Fruit fly (Drosophila melanogaster) whole organism, adult: ENCODE data around the gene Wwox.

Experiments
- CG11617 ChIP-seq: fragments of 200-800 bp; sonication (Bioruptor generic); optimal IDR thresholded peaks from 2 replicates; lab custom pipeline; 2017; ENCODE audit warnings: mild to moderate bottlenecking, missing biosample characterization, missing genetic modification reagents, missing genetic modification characterization
- CG12768 ChIP-seq: fragments of 200-800 bp; sonication (Bioruptor generic); optimal IDR thresholded peaks from 2 replicates; lab custom pipeline; 2017; ENCODE audit warnings: missing biosample characterization, missing genetic modification characterization, mild to moderate bottlenecking, moderate library complexity, missing genetic modification reagents
- CG14711 ChIP-seq: fragments of 200-800 bp; sonication (Bioruptor generic); optimal IDR thresholded peaks from 2 replicates; lab custom pipeline; 2018; ENCODE audit warnings: missing biosample characterization, mild to moderate bottlenecking, missing genetic modification characterization, moderate library complexity
- CG1620 ChIP-seq: fragments of 200-800 bp; sonication (Bioruptor generic); optimal IDR thresholded peaks from 2 replicates; lab custom pipeline; 2016; ENCODE audit warnings: missing biosample characterization, missing genetic modification characterization
- CG33017 ChIP-seq: fragments of 200-800 bp; sonication (Bioruptor generic); optimal IDR thresholded peaks from 2 replicates; lab custom pipeline; 2018; ENCODE audit warnings: missing biosample characterization, mild to moderate bottlenecking, missing genetic modification characterization, moderate library complexity
- CG5204 ChIP-seq: fragments of 200-800 bp; sonication (Bioruptor generic); optimal IDR thresholded peaks from 2 replicates; lab custom pipeline; 2016; ENCODE audit warnings: missing biosample characterization, missing genetic modification characterization
- CG7045 ChIP-seq: fragments of 200-800 bp; sonication (Bioruptor generic); optimal IDR thresholded peaks from 2 replicates; lab custom pipeline; 2017; ENCODE audit warnings: missing biosample characterization, mild to moderate bottlenecking, missing genetic modification characterization
- CG7101 ChIP-seq: fragments of 200-800 bp; sonication (Bioruptor generic); optimal IDR thresholded peaks from 2 replicates; lab custom pipeline; 2018; ENCODE audit warnings: missing biosample characterization, mild to moderate bottlenecking, missing genetic modification characterization, moderate library complexity
- Clk ChIP-seq: fragments of 200-800 bp; sonication (Bioruptor generic); optimal IDR thresholded peaks from 2 replicates; lab custom pipeline; 2017; ENCODE audit warnings: missing biosample characterization, missing genetic modification characterization
- Crg-1 ChIP-seq: fragments of 200-800 bp; sonication (Bioruptor generic); optimal IDR thresholded peaks from 2 replicates; lab custom pipeline; 2016; ENCODE audit warnings: missing biosample characterization, missing genetic modification characterization
- Hr96 ChIP-seq: fragments of 200-800 bp; sonication (Bioruptor generic); optimal IDR thresholded peaks from 2 replicates; lab custom pipeline; 2016; ENCODE audit warnings: missing biosample characterization, missing genetic modification characterization
- Mnt ChIP-seq: fragments of 200-800 bp; sonication (Bioruptor generic); optimal IDR thresholded peaks from 2 replicates; lab custom pipeline; 2016; ENCODE audit warnings: missing biosample characterization, mild to moderate bottlenecking, missing genetic modification characterization
- bab1 ChIP-seq: fragments of 200-800 bp; sonication (Bioruptor generic); optimal IDR thresholded peaks from 3 replicates; lab custom pipeline; 2019; ENCODE audit warnings: missing biosample characterization, mild to moderate bottlenecking, missing genetic modification characterization, moderate library complexity
- cic ChIP-seq: fragments of 200-800 bp; sonication (Bioruptor generic); optimal IDR thresholded peaks from 2 replicates; lab custom pipeline; 2017; ENCODE audit warnings: missing biosample characterization, mild to moderate bottlenecking, missing genetic modification characterization, moderate library complexity
- cnc ChIP-seq, 2 experiments: fragments of >200 bp; optimal IDR thresholded peaks; 2 replicates each; lab custom pipeline; 2017
- kay ChIP-seq: fragments of 200-800 bp; sonication (Bioruptor generic); peaks from one replicate; lab custom pipeline; 2016; ENCODE audit warnings: missing biosample characterization, missing genetic modification characterization, borderline replicate concordance
- ovo ChIP-seq: fragments of 200-800 bp; sonication (Bioruptor generic); optimal IDR thresholded peaks from 2 replicates; lab custom pipeline; 2016; ENCODE audit warnings: missing biosample characterization, missing genetic modification characterization
- pad ChIP-seq: fragments of 200-800 bp; sonication (Bioruptor generic); optimal IDR thresholded peaks from 3 replicates; lab custom pipeline; 2017; ENCODE audit warnings: missing biosample characterization, missing genetic modification characterization, mild to moderate bottlenecking, moderate library complexity, missing genetic modification reagents
- tj ChIP-seq: fragments of 200-800 bp; sonication (Bioruptor generic); optimal IDR thresholded peaks from 3 replicates; lab custom pipeline; 2017; ENCODE audit warnings: missing biosample characterization, mild to moderate bottlenecking, missing genetic modification characterization, moderate library complexity
- toe ChIP-seq: fragments of 200-800 bp; sonication (Bioruptor generic); optimal IDR thresholded peaks from 2 replicates; lab custom pipeline; 2016; ENCODE audit warnings: missing biosample characterization, missing genetic modification characterization

The Wwox gene

dm6 chr2L:7973470-7974207 is 30.4 kb downstream of the Wwox start:
- TF ChIP-seq cnc (optimal IDR thresholded peaks at IDR 0.05; lab: Kevin White, UChicago): no peak
- peak; percentile 14 for TF ChIP-seq tj (GFP tag; lab: Kevin White, UChicago)
- TF ChIP-seq CG7101 (tag; lab: Kevin White, UChicago): no peak

- TF ChIP-seq bab1 (GFP tag; lab: Kevin White, UChicago) (no peak), CG5204 (GFP tag; lab: Kevin White, UChicago) (no peak), Crg-1 (no peak), CG33017 (tag; lab: Kevin White, UChicago) (no peak), Clk (no peak), kay (no peak), CG1620 (GFP tag; lab: Kevin White, UChicago) (no peak), CG14711 (no peak), CG11617 (GFP tag; lab: Kevin White, UChicago) (no peak), Hr96 (GFP tag; lab: Kevin White, UChicago) (no peak), cnc (optimal IDR thresholded peaks at IDR 0.05; lab: Kevin White, UChicago) (no peak), CG7045 (GFP tag; lab: Kevin White, UChicago) (no peak)
These were observed 32.7 kb downstream of the Wwox start for dm6 chr2L:7971423-7971822.

dm6 chr2L:7970001-7970400 is 34.1 kb downstream of the Wwox start:
- TF ChIP-seq CG7045 (GFP tag; lab: Kevin White, UChicago): no peak
- no peak for TF ChIP-seq CG12768 (GFP tag; lab: Kevin White, UChicago)
- no peak for TF ChIP-seq Hr96 (GFP tag; lab: Kevin White, UChicago)
- no peak for TF ChIP-seq CG1620 (GFP tag; lab: Kevin White, UChicago)
- no peak for TF ChIP-seq CG33017 (tag; lab: Kevin White, UChicago)
- no peak for TF ChIP-seq toe (GFP tag; lab: Kevin White, UChicago)
- no peak for TF ChIP-seq Crg-1
- no peak for TF ChIP-seq CG7101 (tag; lab: Kevin White, UChicago)
- no peak for TF ChIP-seq pad (GFP tag; lab: Kevin White, UChicago)
- no peak for TF ChIP-seq tj (GFP tag; lab: Kevin White, UChicago)
- no peak for TF ChIP-seq cnc (optimal IDR thresholded peaks at IDR 0.05; lab: Kevin White, UChicago)
- no peak for TF ChIP-seq kay
- no peak for TF ChIP-seq bab1 (GFP tag; lab: Kevin White, UChicago)
- TF ChIP-seq Mnt (GFP tag; lab: Kevin White, UChicago): no peak
- no peak for TF ChIP-seq Clk
- no peak for TF ChIP-seq CG11617 (GFP tag; lab: Kevin White, UChicago)

- TF ChIP-seq Clk (no peak), CG33017 (tag; lab: Kevin White, UChicago) (no peak), ovo (GFP tag; lab: Kevin White, UChicago) (peak; percentile 80), CG11617 (GFP tag; lab: Kevin White, UChicago) (no peak), CG14711 (no peak), CG7101 (tag; lab: Kevin White, UChicago) (no peak), CG7045 (GFP tag; lab: Kevin White, UChicago) (no peak), CG12768 (GFP tag; lab: Kevin White, UChicago) (no peak), CG1620 (GFP tag; lab: Kevin White, UChicago) (no peak)
These were observed 34.8 kb downstream of the Wwox start for dm6 chr2L:7969329-7969728.

- TF ChIP-seq kay: no peak
- TF ChIP-seq ovo (GFP tag; lab: Kevin White, UChicago): no peak
- peak; percentile 16 for TF ChIP-seq CG11617 (GFP tag; lab: Kevin White, UChicago)
- TF ChIP-seq bab1 (GFP tag; lab: Kevin White, UChicago): no peak
- TF ChIP-seq cic (GFP tag; lab: Kevin White, UChicago): no peak
- peak; percentile 35 for TF ChIP-seq CG33017 (tag; lab: Kevin White, UChicago)
- no peak for TF ChIP-seq Hr96 (GFP tag; lab: Kevin White, UChicago)
- TF ChIP-seq Crg-1: no peak
- no peak for TF ChIP-seq Mnt (GFP tag; lab: Kevin White, UChicago)
- TF ChIP-seq tj (GFP tag; lab: Kevin White, UChicago): no peak
- TF ChIP-seq CG7101 (tag; lab: Kevin White, UChicago): peak; percentile 46
- TF ChIP-seq CG7045 (GFP tag; lab: Kevin White, UChicago): peak; percentile 61
- TF ChIP-seq pad (GFP tag; lab: Kevin White, UChicago): no peak
- peak; percentile 50 for TF ChIP-seq CG14711
- TF ChIP-seq toe (GFP tag; lab: Kevin White, UChicago): no peak
- no peak for TF ChIP-seq cnc (optimal IDR thresholded peaks at IDR 0.05; lab: Kevin White, UChicago)
- TF ChIP-seq Clk: no peak
- no peak for TF ChIP-seq CG1620 (GFP tag; lab: Kevin White, UChicago)
- peak; percentile 24 for TF ChIP-seq CG5204 (GFP tag; lab: Kevin White, UChicago)
- no peak for TF ChIP-seq CG12768 (GFP tag; lab: Kevin White, UChicago)
These were observed 36.0 kb downstream of the Wwox start for dm6 chr2L:7968054-7968453.

- no peak for TF ChIP-seq toe (GFP tag; lab: Kevin White, UChicago)
- peak; percentile 78 for TF ChIP-seq CG12768 (GFP tag; lab: Kevin White, UChicago)
- TF ChIP-seq kay: no peak
- no peak for TF ChIP-seq pad (GFP tag; lab: Kevin White, UChicago)
- TF ChIP-seq cic (GFP tag; lab: Kevin White, UChicago): no peak
- no peak for TF ChIP-seq CG14711
These were observed 36.4 kb downstream of the Wwox start for dm6 chr2L:7967645-7968044.
